Worm (Caenorhabditis elegans) whole organism, late embryonic: ENCODE measurements around the gene odr-3.

ENCODE experiments used
- ama-1 ChIP-seq: fragments of 150-350 bp; optimal IDR thresholded peaks from 2 replicates; lab custom pipeline; 2014
- ceh-2 ChIP-seq: sonication (generic microtip); optimal IDR thresholded peaks from 2 replicates; lab custom pipeline; 2016; ENCODE audit warnings: missing genotype, missing genetic modification characterization, missing compliant biosample characterization
- elt-2 ChIP-seq: sonication (generic microtip); optimal IDR thresholded peaks from 2 replicates; lab custom pipeline; 2016; ENCODE audit warnings: missing genetic modification reagents, missing genetic modification characterization, missing compliant biosample characterization
- eyg-1 ChIP-seq: sonication (generic microtip); optimal IDR thresholded peaks from 2 replicates; lab custom pipeline; 2016; ENCODE audit warnings: missing genotype, missing genetic modification characterization, missing compliant biosample characterization
- nhr-11 ChIP-seq: fragments of 150-350 bp; optimal IDR thresholded peaks from 2 replicates; lab custom pipeline; 2014; ENCODE audit warnings: missing biosample characterization, missing genetic modification characterization
- npax-4 ChIP-seq: sonication (generic microtip); optimal IDR thresholded peaks from 2 replicates; lab custom pipeline; 2016; ENCODE audit warnings: missing genetic modification characterization, missing compliant biosample characterization
- pag-3 ChIP-seq: sonication (generic microtip); optimal IDR thresholded peaks from 2 replicates; lab custom pipeline; 2016; ENCODE audit warnings: missing compliant biosample characterization, missing genetic modification characterization, borderline replicate concordance

- TF ChIP-seq pag-3 (tag; lab: Kevin White, UChicago) (no peak), ama-1 (lab: Kevin White, UChicago) (no peak), ceh-2 (tag; lab: Kevin White, UChicago) (no peak), npax-4 (tag; lab: Kevin White, UChicago) (no peak), nhr-11 (tag; lab: Kevin White, UChicago) (no peak), elt-2 (tag; lab: Kevin White, UChicago) (no peak), eyg-1 (tag; lab: Kevin White, UChicago) (no peak)
These were observed 14.0 kb downstream of the odr-3 start for ce11 chrV:13235313-13235712.
